Worm (Caenorhabditis elegans): ENCODE data around the gene ZK353.10.

ZK353.10 gene

DNA sequence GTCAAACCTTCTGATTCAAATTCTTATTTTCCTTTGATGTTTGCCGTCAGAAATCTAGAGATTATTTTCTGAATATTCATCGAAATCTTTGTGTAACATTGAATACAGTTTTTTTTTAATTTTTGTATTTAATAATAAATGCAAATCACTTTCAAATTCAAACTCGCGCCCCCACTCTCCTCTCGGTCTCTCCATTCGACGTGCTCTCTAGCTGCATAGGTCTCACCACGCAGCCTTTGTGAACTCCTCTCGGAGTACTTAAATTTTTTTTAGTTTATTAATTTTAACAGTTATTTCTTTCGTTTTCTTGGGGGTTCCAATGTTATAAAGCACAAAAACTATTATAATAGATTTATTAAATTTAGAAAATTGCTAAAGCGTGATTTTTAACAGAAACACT lies 24.0 kb downstream of the ZK353.10 start:
- TF ChIP-seq R02D3.7 (tag; optimal IDR thresholded peaks at IDR 0.05) (no peak), unc-55 (GFP tag; optimal IDR thresholded peaks at IDR 0.05) (peak; percentile 16), mab-5 (tag; optimal IDR thresholded peaks at IDR 0.05) (no peak)

DNA sequence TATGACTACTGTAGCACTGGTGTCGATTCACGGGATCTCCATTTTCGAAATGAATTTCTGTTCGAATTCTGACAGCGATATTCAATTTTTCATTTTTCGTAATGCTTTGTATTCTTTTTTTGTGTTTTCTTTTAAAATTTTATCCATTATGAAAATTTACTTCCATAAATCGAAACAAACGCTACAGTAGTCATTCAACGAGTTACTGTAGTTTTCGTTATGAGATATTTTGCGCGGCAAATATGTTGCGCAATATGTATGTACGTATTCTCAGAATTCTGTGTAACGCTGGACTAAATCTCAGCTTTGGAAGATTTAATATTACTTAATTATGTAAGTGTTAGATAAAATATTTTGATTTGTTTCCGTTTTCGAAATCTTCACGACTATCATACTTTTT lies 25.1 kb downstream of the ZK353.10 start:
- TF ChIP-seq alr-1 (tag; optimal IDR thresholded peaks at IDR 0.05) (no peak), elt-1 (tag; optimal IDR thresholded peaks at IDR 0.05) (no peak), nhr-23 (tag; optimal IDR thresholded peaks at IDR 0.05) (no peak), aly-2 (tag; optimal IDR thresholded peaks at IDR 0.05) (no peak), unc-62 (GFP tag; optimal IDR thresholded peaks at IDR 0.05) (no peak), skn-1 (tag; optimal IDR thresholded peaks at IDR 0.05) (no peak), C34F6.9 (tag; optimal IDR thresholded peaks at IDR 0.05) (no peak), nhr-129 (tag; optimal IDR thresholded peaks at IDR 0.05) (no peak), nhr-25 (tag; optimal IDR thresholded peaks at IDR 0.05) (no peak), sem-4 (tag; optimal IDR thresholded peaks at IDR 0.05) (no peak), lsy-2 (tag; optimal IDR thresholded peaks at IDR 0.05) (no peak), ztf-4 (tag; optimal IDR thresholded peaks at IDR 0.05) (no peak), nhr-10 (tag; optimal IDR thresholded peaks at IDR 0.05) (no peak), Y55F3AM.14 (GFP tag; optimal IDR thresholded peaks at IDR 0.05) (no peak), snpc-4 (tag; optimal IDR thresholded peaks at IDR 0.05) (no peak), fos-1 (tag; optimal IDR thresholded peaks at IDR 0.05) (no peak)

DNA sequence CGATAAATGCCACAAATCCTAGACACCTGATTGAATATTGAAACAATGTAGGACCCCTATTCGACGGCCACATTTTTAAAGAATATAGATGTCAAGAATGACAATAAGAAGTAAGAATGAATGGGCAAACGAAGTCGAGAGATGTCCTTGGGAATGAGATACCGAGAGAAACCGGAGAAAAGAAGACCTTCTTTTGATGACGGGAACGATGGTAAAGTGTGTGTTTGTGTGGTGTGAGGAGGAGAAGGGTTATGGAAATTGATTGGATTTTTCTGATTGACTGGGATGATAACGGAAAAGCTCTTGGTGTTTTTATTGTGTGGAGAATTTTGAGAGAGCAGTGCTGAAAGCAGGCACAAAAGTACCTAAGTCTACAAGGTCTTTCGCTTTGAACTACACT lies 25.6 kb downstream of the ZK353.10 start, which contains the start of gene R05D3.9:
Gene R05D3.9 (minus strand): TSS at position 101 of the 400 bp plus-strand sequence.
- TF ChIP-seq Y55F3AM.14 (GFP tag; optimal IDR thresholded peaks at IDR 0.05) (no peak), unc-39 (tag; optimal IDR thresholded peaks at IDR 0.05) (no peak), nhr-6 (tag; optimal IDR thresholded peaks at IDR 0.05) (no peak), lsy-2 (tag; optimal IDR thresholded peaks at IDR 0.05) (no peak), aly-2 (tag; optimal IDR thresholded peaks at IDR 0.05) (no peak), elt-1 (tag; optimal IDR thresholded peaks at IDR 0.05) (no peak), nhr-23 (tag; optimal IDR thresholded peaks at IDR 0.05) (no peak), dmd-4 (tag; optimal IDR thresholded peaks at IDR 0.05) (no peak), nhr-21 (tag; optimal IDR thresholded peaks at IDR 0.05) (no peak), peb-1 (tag; optimal IDR thresholded peaks at IDR 0.05) (no peak), ama-1 (optimal IDR thresholded peaks at IDR 0.05) (no peak)

DNA sequence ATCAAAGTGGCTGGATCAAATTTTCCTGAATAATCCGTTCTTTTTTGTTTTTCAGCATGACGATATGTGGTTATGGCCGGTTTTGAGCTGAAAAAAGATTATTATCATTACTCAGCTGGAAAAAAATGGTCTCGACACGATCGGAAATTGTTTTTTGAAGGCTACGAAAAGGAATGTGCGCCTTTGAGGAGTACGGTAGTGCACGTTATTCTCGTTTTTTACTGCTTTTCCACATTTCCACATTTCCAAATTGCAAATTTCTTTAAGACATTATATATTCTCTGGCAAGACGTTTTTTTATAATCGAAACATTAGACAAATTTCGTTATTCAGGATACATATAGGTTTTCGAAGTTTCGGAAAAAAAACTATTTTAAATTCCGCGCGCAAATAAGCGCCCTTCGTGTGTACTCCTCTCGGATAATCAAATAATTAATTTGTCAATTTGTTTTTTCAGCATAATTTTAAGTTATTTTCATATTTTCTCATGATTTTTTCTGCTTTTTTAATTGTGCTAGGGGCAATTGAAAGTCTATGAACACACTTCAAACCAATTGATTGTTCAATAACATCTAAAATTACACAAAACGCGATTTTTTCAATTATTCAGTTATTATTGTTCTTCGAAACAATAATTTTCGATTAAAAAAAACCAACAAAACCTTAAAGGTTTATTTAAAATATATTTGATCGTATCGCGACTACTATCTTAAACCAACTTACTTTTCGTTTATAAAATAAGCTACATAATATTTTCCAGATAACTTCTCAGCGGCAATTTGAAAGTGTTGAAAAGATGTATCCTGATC lies 30.8 kb downstream of the ZK353.10 start, which contains the start of gene R05D3.3:
Gene R05D3.3 (plus strand): TSS at position 759 of the 809 bp plus-strand sequence.
- no peak for TF ChIP-seq ama-1 (optimal IDR thresholded peaks at IDR 0.05)
- no peak for TF ChIP-seq alr-1 (tag; optimal IDR thresholded peaks at IDR 0.05)
- no peak for TF ChIP-seq gmeb-1 (tag; optimal IDR thresholded peaks at IDR 0.05)
- no peak for TF ChIP-seq nhr-129 (tag; optimal IDR thresholded peaks at IDR 0.05)
- TF ChIP-seq nhr-77 (tag; optimal IDR thresholded peaks at IDR 0.05): no peak
- no peak for TF ChIP-seq egl-27 (tag; optimal IDR thresholded peaks at IDR 0.05)
- no peak for TF ChIP-seq fos-1 (tag; optimal IDR thresholded peaks at IDR 0.05)
- no peak for TF ChIP-seq zag-1 (tag; optimal IDR thresholded peaks at IDR 0.05)
- TF ChIP-seq dmd-4 (tag; optimal IDR thresholded peaks at IDR 0.05): no peak
- TF ChIP-seq lsy-2 (tag; optimal IDR thresholded peaks at IDR 0.05): no peak
- no peak for TF ChIP-seq mdl-1 (tag; optimal IDR thresholded peaks at IDR 0.05)
- TF ChIP-seq unc-39 (tag; optimal IDR thresholded peaks at IDR 0.05): no peak
- TF ChIP-seq mbf-1 (tag; optimal IDR thresholded peaks at IDR 0.05): no peak
- no peak for TF ChIP-seq Y55F3AM.14 (GFP tag; optimal IDR thresholded peaks at IDR 0.05)
- no peak for TF ChIP-seq ztf-11 (tag; optimal IDR thresholded peaks at IDR 0.05)
- TF ChIP-seq snpc-4 (tag; optimal IDR thresholded peaks at IDR 0.05): no peak
- TF ChIP-seq ztf-4 (tag; optimal IDR thresholded peaks at IDR 0.05): no peak
- no peak for TF ChIP-seq nhr-11 (tag; optimal IDR thresholded peaks at IDR 0.05)
- TF ChIP-seq sma-9 (GFP tag; optimal IDR thresholded peaks at IDR 0.05): no peak
- TF ChIP-seq sma-9 (tag; optimal IDR thresholded peaks at IDR 0.05): no peak

DNA sequence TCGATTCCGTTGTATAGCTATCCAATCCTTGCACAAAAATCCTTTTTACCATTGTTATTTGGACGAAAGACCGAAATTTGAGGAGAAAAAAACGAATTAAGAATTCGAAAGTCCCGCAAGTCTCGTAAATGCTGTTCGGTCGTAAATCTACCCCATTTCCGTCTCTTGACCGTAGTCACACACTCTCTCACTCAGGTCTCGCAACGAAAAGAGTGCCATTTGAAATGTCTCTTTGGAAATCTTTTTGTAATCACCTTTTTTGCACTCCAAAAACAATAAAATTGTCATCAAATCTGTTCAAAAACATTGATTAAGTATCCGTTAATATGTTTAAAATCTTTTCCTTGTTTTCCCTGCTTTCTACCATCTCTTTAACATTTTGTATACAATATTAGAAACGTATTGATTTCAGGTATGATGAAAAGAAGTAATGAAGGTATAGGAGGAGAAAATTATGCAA lies 36.0 kb downstream of the ZK353.10 start, which contains the start of the genes R05D3.8 and rfp-1:
Gene R05D3.8 (minus strand): TSS at position 115 of the 460 bp plus-strand sequence.
Gene rfp-1 (plus strand): TSS at position 410 of the 460 bp plus-strand sequence.
- TF ChIP-seq ama-1 (optimal IDR thresholded peaks at IDR 0.05) (peak; percentile 67), elt-3 (tag; optimal IDR thresholded peaks at IDR 0.05) (no peak), nhr-129 (tag; optimal IDR thresholded peaks at IDR 0.05) (peak; percentile 95), lin-39 (tag; optimal IDR thresholded peaks at IDR 0.05) (no peak), fos-1 (tag; optimal IDR thresholded peaks at IDR 0.05) (peak; percentile 72), nhr-77 (tag; optimal IDR thresholded peaks at IDR 0.05) (no peak), nhr-10 (tag; optimal IDR thresholded peaks at IDR 0.05) (no peak), lsy-2 (tag; optimal IDR thresholded peaks at IDR 0.05) (peak; percentile 97 to 99), sma-9 (GFP tag; optimal IDR thresholded peaks at IDR 0.05) (peak; percentile 74), sma-9 (tag; optimal IDR thresholded peaks at IDR 0.05) (no peak), alr-1 (tag; optimal IDR thresholded peaks at IDR 0.05) (no peak), ceh-82 (tag; optimal IDR thresholded peaks at IDR 0.05) (no peak), R02D3.7 (tag; optimal IDR thresholded peaks at IDR 0.05) (peak; percentile 97), egl-27 (tag; optimal IDR thresholded peaks at IDR 0.05) (peak; percentile 12), elt-1 (tag; optimal IDR thresholded peaks at IDR 0.05) (no peak), Y55F3AM.14 (GFP tag; optimal IDR thresholded peaks at IDR 0.05) (no peak), nhr-6 (tag; optimal IDR thresholded peaks at IDR 0.05) (peak; percentile 34), aly-2 (tag; optimal IDR thresholded peaks at IDR 0.05) (no peak), sem-4 (tag; optimal IDR thresholded peaks at IDR 0.05) (peak; percentile 43), mbf-1 (tag; optimal IDR thresholded peaks at IDR 0.05) (no peak), gmeb-1 (tag; optimal IDR thresholded peaks at IDR 0.05) (peak; percentile 85), F13H6.1 (tag; optimal IDR thresholded peaks at IDR 0.05) (peak; percentile 44), ztf-4 (tag; optimal IDR thresholded peaks at IDR 0.05) (no peak), unc-39 (tag; optimal IDR thresholded peaks at IDR 0.05) (no peak), nhr-237 (tag; optimal IDR thresholded peaks at IDR 0.05) (no peak), blmp-1 (tag; optimal IDR thresholded peaks at IDR 0.05; ENCODE audit: insufficient read depth) (no peak)

All from whole organism, L2 larva.